Fruit fly (Drosophila melanogaster) whole organism, embryonic: ENCODE measurements around the gene H15.

Experiments
- Atf-2 ChIP-seq: fragments of 200-800 bp; sonication (Bioruptor generic); optimal IDR thresholded peaks from 2 replicates; lab custom pipeline; 2016; ENCODE audit warnings: missing biosample characterization, missing genetic modification characterization
- CG12071 ChIP-seq: fragments of 200-800 bp; sonication (Bioruptor generic); optimal IDR thresholded peaks from 3 replicates; lab custom pipeline; 2018; ENCODE audit warnings: missing biosample characterization, mild to moderate bottlenecking, missing genetic modification characterization
- CG14710 ChIP-seq: fragments of 200-800 bp; sonication (Bioruptor generic); optimal IDR thresholded peaks from 3 replicates; lab custom pipeline; 2019; ENCODE audit warnings: missing biosample characterization, mild to moderate bottlenecking, missing genetic modification characterization, moderate library complexity
- CG15696 ChIP-seq: fragments of 200-800 bp; sonication (Bioruptor generic); optimal IDR thresholded peaks from 2 replicates; lab custom pipeline; 2019; ENCODE audit warnings: missing biosample characterization, mild to moderate bottlenecking, missing genetic modification characterization, moderate library complexity
- CG2120 ChIP-seq: fragments of 200-800 bp; sonication (Bioruptor generic); optimal IDR thresholded peaks from 3 replicates; lab custom pipeline; 2016; ENCODE audit warnings: missing biosample characterization, missing genetic modification characterization
- CG2712 ChIP-seq: fragments of 200-800 bp; optimal IDR thresholded peaks from 3 replicates; lab custom pipeline; 2019; ENCODE audit warnings: missing biosample characterization, mild to moderate bottlenecking, missing genetic modification characterization, moderate library complexity
- CG31441 ChIP-seq: fragments of 200-800 bp; sonication (Bioruptor generic); IDR thresholded peaks from 2 replicates; pipeline ENCODE4 v1.3.6; 2022; ENCODE audit warnings: missing biosample characterization, missing genetic modification characterization
- CG33557 ChIP-seq: fragments of 200-800 bp; sonication (Bioruptor generic); optimal IDR thresholded peaks from 2 replicates; lab custom pipeline; 2019; ENCODE audit warnings: missing biosample characterization, mild to moderate bottlenecking, missing genetic modification characterization, moderate library complexity
- CG4404 ChIP-seq: fragments of 200-800 bp; sonication (Bioruptor generic); IDR thresholded peaks from 2 replicates; pipeline ENCODE4 v1.3.6; 2022; ENCODE audit warnings: missing biosample characterization, missing genetic modification characterization
- CG6175 ChIP-seq: fragments of 200-800 bp; sonication (Bioruptor generic); IDR thresholded peaks from 3 replicates; pipeline ENCODE4 v1.3.6; 2022; ENCODE audit warnings: missing biosample characterization, missing genetic modification characterization
- CG6272 ChIP-seq: fragments of 200-800 bp; sonication (Bioruptor generic); IDR thresholded peaks from 2 replicates; pipeline ENCODE4 v1.3.6; 2022; ENCODE audit warnings: missing biosample characterization, missing genetic modification characterization
- CG7556 ChIP-seq: fragments of 200-800 bp; sonication (Bioruptor generic); optimal IDR thresholded peaks from 2 replicates; lab custom pipeline; 2017; ENCODE audit warnings: missing biosample characterization, mild to moderate bottlenecking, missing genetic modification characterization
- CG8765 ChIP-seq: fragments of 200-800 bp; sonication (Bioruptor generic); IDR thresholded peaks from 2 replicates; pipeline ENCODE4 v1.3.6; 2022; ENCODE audit warnings: missing biosample characterization, missing genetic modification characterization
- CG9876 ChIP-seq: fragments of 200-800 bp; sonication (Bioruptor generic); optimal IDR thresholded peaks from 2 replicates; lab custom pipeline; 2016; ENCODE audit warnings: missing biosample characterization, missing genetic modification characterization
- CHES-1-like ChIP-seq: fragments of 200-800 bp; sonication (Bioruptor generic); optimal IDR thresholded peaks from 2 replicates; lab custom pipeline; 2016; ENCODE audit warnings: missing biosample characterization, missing genetic modification characterization
- Deaf1 ChIP-seq: fragments of 200-800 bp; optimal IDR thresholded peaks from 3 replicates; lab custom pipeline; 2019; ENCODE audit warnings: missing biosample characterization, mild to moderate bottlenecking, missing genetic modification characterization, moderate library complexity
- Doc3 ChIP-seq: fragments of 200-800 bp; sonication (Bioruptor generic); IDR thresholded peaks from 3 replicates; pipeline ENCODE4 v1.3.6; 2022; ENCODE audit warnings: missing biosample characterization, missing genetic modification characterization; ENCODE audit not compliant: partially characterized antibody
- Elba2 ChIP-seq: fragments of 200-800 bp; sonication (Bioruptor generic); optimal IDR thresholded peaks from 3 replicates; lab custom pipeline; 2016; ENCODE audit warnings: missing biosample characterization, missing genetic modification characterization
- Fer2 ChIP-seq: fragments of 200-800 bp; sonication (Bioruptor generic); optimal IDR thresholded peaks from 2 replicates; lab custom pipeline; 2018; ENCODE audit warnings: missing biosample characterization, mild to moderate bottlenecking, missing genetic modification characterization, moderate library complexity
- MBD-R2 ChIP-seq: fragments of 200-800 bp; sonication (Bioruptor generic); IDR thresholded peaks from 2 replicates; pipeline ENCODE4 v1.3.6; 2022; ENCODE audit warnings: missing biosample characterization, missing genetic modification characterization
- NFAT ChIP-seq: fragments of 200-800 bp; sonication (Bioruptor generic); IDR thresholded peaks from 2 replicates; pipeline ENCODE4 v1.3.6; 2022; ENCODE audit warnings: missing biosample characterization, missing genetic modification characterization
- Nf-YC ChIP-seq: fragments of 200-800 bp; optimal IDR thresholded peaks from 3 replicates; lab custom pipeline; 2019; ENCODE audit warnings: missing biosample characterization, mild to moderate bottlenecking, missing genetic modification characterization, moderate library complexity
- Ptx1 ChIP-seq: fragments of 200-800 bp; sonication (Bioruptor generic); IDR thresholded peaks from 2 replicates; pipeline ENCODE4 v1.3.6; 2022; ENCODE audit warnings: missing biosample characterization, missing genetic modification characterization
- Ssrp ChIP-seq: fragments of 200-800 bp; sonication (Bioruptor generic); optimal IDR thresholded peaks from 2 replicates; lab custom pipeline; 2018; ENCODE audit warnings: missing biosample characterization, mild to moderate bottlenecking, missing genetic modification characterization, moderate library complexity
- Xrp1 ChIP-seq: fragments of 200-800 bp; sonication (Bioruptor generic); IDR thresholded peaks from 2 replicates; pipeline ENCODE4 v1.3.6; 2022; ENCODE audit warnings: missing biosample characterization, missing genetic modification characterization
- aop ChIP-seq: fragments of 200-800 bp; sonication (Bioruptor generic); IDR thresholded peaks from 2 replicates; pipeline ENCODE4 v1.3.6; 2022; ENCODE audit warnings: missing biosample characterization, missing genetic modification characterization
- ara ChIP-seq: fragments of 200-800 bp; sonication (Bioruptor generic); IDR thresholded peaks from 2 replicates; pipeline ENCODE4 v1.3.6; 2022; ENCODE audit warnings: missing biosample characterization, missing genetic modification characterization
- bcd ChIP-seq: fragments of 200-800 bp; sonication (Bioruptor generic); optimal IDR thresholded peaks from 2 replicates; lab custom pipeline; 2017; ENCODE audit warnings: missing biosample characterization, mild to moderate bottlenecking, missing genetic modification characterization
- cg ChIP-seq: fragments of 200-800 bp; sonication (Bioruptor generic); optimal IDR thresholded peaks from 3 replicates; lab custom pipeline; 2019; ENCODE audit warnings: missing biosample characterization, mild to moderate bottlenecking, missing genetic modification characterization, moderate library complexity
- croc ChIP-seq: fragments of 200-800 bp; sonication (Bioruptor generic); conservative IDR thresholded peaks from 3 replicates; pipeline ENCODE4 v1.3.6; 2022; ENCODE audit warnings: missing biosample characterization, missing genetic modification characterization
- dan ChIP-seq: fragments of 200-800 bp; sonication (Bioruptor generic); IDR thresholded peaks from 2 replicates; pipeline ENCODE4 v1.3.6; 2022; ENCODE audit warnings: missing biosample characterization, missing genetic modification characterization
- gem ChIP-seq: fragments of 200-800 bp; sonication (Bioruptor generic); optimal IDR thresholded peaks from 2 replicates; lab custom pipeline; 2019; ENCODE audit warnings: missing biosample characterization, mild to moderate bottlenecking, missing genetic modification characterization, moderate library complexity
- kay ChIP-seq: fragments of 200-800 bp; sonication (Bioruptor generic); optimal IDR thresholded peaks from 2 replicates; lab custom pipeline; 2016; ENCODE audit warnings: missing biosample characterization, missing genetic modification characterization
- lbe ChIP-seq: fragments of 200-800 bp; sonication (Bioruptor generic); optimal IDR thresholded peaks from 2 replicates; lab custom pipeline; 2016; ENCODE audit warnings: missing biosample characterization, mild to moderate bottlenecking, missing genetic modification characterization
- lmd ChIP-seq: fragments of 200-800 bp; sonication (Bioruptor generic); IDR thresholded peaks from 2 replicates; pipeline ENCODE4 v1.3.6; 2022; ENCODE audit warnings: missing biosample characterization, missing genetic modification characterization
- maf-S ChIP-seq: fragments of 200-800 bp; sonication (Bioruptor generic); optimal IDR thresholded peaks from 2 replicates; lab custom pipeline; 2016; ENCODE audit warnings: missing biosample characterization, missing genetic modification characterization
- mam ChIP-seq: fragments of 200-800 bp; sonication (Bioruptor generic); optimal IDR thresholded peaks from 3 replicates; lab custom pipeline; 2016; ENCODE audit warnings: missing biosample characterization, missing genetic modification characterization
- mld ChIP-seq: fragments of 200-800 bp; sonication (Bioruptor generic); IDR thresholded peaks from 3 replicates; pipeline ENCODE4 v1.3.6; 2022; ENCODE audit warnings: missing biosample characterization, missing genetic modification characterization; ENCODE audit not compliant: partially characterized antibody
- pfk ChIP-seq: fragments of 200-800 bp; sonication (Bioruptor generic); optimal IDR thresholded peaks from 2 replicates; lab custom pipeline; 2018; ENCODE audit warnings: missing biosample characterization, mild to moderate bottlenecking, missing genetic modification characterization, moderate library complexity
- pita ChIP-seq: fragments of 200-800 bp; sonication (Bioruptor generic); optimal IDR thresholded peaks from 2 replicates; lab custom pipeline; 2017; ENCODE audit warnings: missing biosample characterization, mild to moderate bottlenecking, missing genetic modification characterization
- prd ChIP-seq, 3 experiments: fragments of >200 bp in 2 of 3; fragments of 200-800 bp in 1 of 3; sonication (Bioruptor generic) in 1 of 3; optimal IDR thresholded peaks in 2 of 3; IDR thresholded peaks in 1 of 3; 2 replicates in 2 of 3; 3 replicates in 1 of 3; pipeline versions ENCODE4 v1.3.6 to Lab custom; 2017 to 2022; ENCODE audit warnings: missing biosample characterization in 1 of 3, missing genetic modification characterization in 1 of 3
- row ChIP-seq: fragments of 200-800 bp; sonication (Bioruptor generic); IDR thresholded peaks from 3 replicates; pipeline ENCODE4 v1.3.6; 2022; ENCODE audit warnings: missing biosample characterization, missing genetic modification characterization
- sc ChIP-seq, 3 experiments: fragments of >200 bp in 2 of 3; fragments of 200-800 bp in 1 of 3; sonication (Bioruptor generic) in 1 of 3; optimal IDR thresholded peaks; 2 replicates in 2 of 3; 3 replicates in 1 of 3; lab custom pipeline; 2017; ENCODE audit warnings: mild to moderate bottlenecking in 1 of 3, missing biosample characterization in 1 of 3, missing genetic modification characterization in 1 of 3, missing genetic modification reagents in 1 of 3
- sens-2 ChIP-seq: fragments of 200-800 bp; sonication (Bioruptor generic); IDR thresholded peaks from 2 replicates; pipeline ENCODE4 v1.3.6; 2022; ENCODE audit warnings: missing biosample characterization, missing genetic modification characterization
- so ChIP-seq: fragments of 200-800 bp; sonication (Bioruptor generic); IDR thresholded peaks from 3 replicates; pipeline ENCODE4 v1.3.6; 2022; ENCODE audit warnings: missing biosample characterization, missing genetic modification characterization
- ssp ChIP-seq: fragments of 200-800 bp; sonication (Bioruptor generic); IDR thresholded peaks from 2 replicates; pipeline ENCODE4 v1.3.6; 2022; ENCODE audit warnings: missing biosample characterization, missing genetic modification characterization
- tup ChIP-seq: fragments of 200-800 bp; sonication (Bioruptor generic); optimal IDR thresholded peaks from 2 replicates; lab custom pipeline; 2016; ENCODE audit warnings: missing biosample characterization, mild to moderate bottlenecking, missing genetic modification characterization, moderate library complexity
- zen ChIP-seq: fragments of 200-800 bp; sonication (Bioruptor generic); optimal IDR thresholded peaks from 3 replicates; lab custom pipeline; 2018; ENCODE audit warnings: missing biosample characterization, mild to moderate bottlenecking, missing genetic modification characterization, moderate library complexity

Gene H15

dm6 chr2L:5444675-5445074 is 40.6 kb downstream of the H15 start (continued):
- TF ChIP-seq prd (optimal IDR thresholded peaks at IDR 0.05; lab: Kevin White, UChicago) (no peak), prd (GFP tag; IDR thresholded peaks at IDR 0.05; lab: Robert Waterston, UW) (peak; percentile 33; the same call in 1 of the 3 replicates), CG2120 (GFP tag; lab: Kevin White, UChicago) (no peak), lbe (GFP tag; lab: Kevin White, UChicago) (peak; percentile 59), CG6272 (no peak), CG33557 (no peak), gem (tag; lab: Kevin White, UChicago) (peak; percentile 31), CG4404 (no peak), lmd (GFP tag; lab: Robert Waterston, UW) (no peak), ssp (GFP tag; lab: Robert Waterston, UW) (no peak), aop (GFP tag; lab: Robert Waterston, UW) (no peak), ara (GFP tag; lab: Robert Waterston, UW) (no peak)

dm6 chr2L:5445488-5446171 is 41.5 kb downstream of the H15 start:
- TF ChIP-seq row (GFP tag; lab: Robert Waterston, UW) (peak; percentile 31; the same call in 1 of the 3 replicates), dan (no peak), maf-S (GFP tag; lab: Kevin White, UChicago) (no peak), so (GFP tag; lab: Robert Waterston, UW) (no peak), Ssrp (tag; lab: Kevin White, UChicago) (peak; percentile 74), CG7556 (GFP tag; lab: Kevin White, UChicago) (peak; percentile 62), croc (GFP tag; lab: Robert Waterston, UW) (peak; percentile 15; the same call in 1 of the 3 replicates), Xrp1 (GFP tag; lab: Robert Waterston, UW) (peak; percentile 6; the same call in 1 of the 2 replicates), CG12071 (GFP tag; lab: Kevin White, UChicago) (no peak), sens-2 (GFP tag; lab: Robert Waterston, UW) (no peak), CHES-1-like (GFP tag; lab: Kevin White, UChicago) (no peak), zen (tag; lab: Kevin White, UChicago) (no peak), CG2712 (peak; percentile 81), mam (GFP tag; lab: Kevin White, UChicago) (no peak), Atf-2 (no peak), tup (GFP tag; lab: Kevin White, UChicago) (no peak), pita (no peak), bcd (GFP tag; lab: Kevin White, UChicago) (peak; percentile 21), cg (GFP tag; lab: Kevin White, UChicago) (no peak), kay (GFP tag; lab: Kevin White, UChicago) (no peak), pfk (GFP tag; lab: Kevin White, UChicago) (no peak), CG8765 (GFP tag; lab: Robert Waterston, UW) (no peak), Ptx1 (0 out of 2 replicates have a peak, but pooled peaks have one; percentile 22), sc (optimal IDR thresholded peaks at IDR 0.05; lab: Kevin White, UChicago) (no peak), sc (GFP tag; optimal IDR thresholded peaks at IDR 0.05; lab: Kevin White, UChicago) (no peak), Nf-YC (tag; lab: Kevin White, UChicago) (no peak), NFAT (GFP tag; lab: Robert Waterston, UW) (no peak), Doc3 (GFP tag; lab: Robert Waterston, UW) (no peak), mld (GFP tag; lab: Robert Waterston, UW) (no peak), Fer2 (tag; lab: Kevin White, UChicago) (no peak), MBD-R2 (GFP tag; lab: Robert Waterston, UW) (no peak), CG6175 (GFP tag; lab: Robert Waterston, UW) (no peak), CG14710 (tag; lab: Kevin White, UChicago) (peak; percentile 72), Deaf1 (tag; lab: Kevin White, UChicago) (no peak), Elba2 (GFP tag; lab: Kevin White, UChicago) (no peak), CG9876 (GFP tag; lab: Kevin White, UChicago) (no peak), CG31441 (GFP tag; lab: Robert Waterston, UW) (peak; percentile 84), CG15696 (tag; lab: Kevin White, UChicago) (peak; percentile 33)
